Fruit fly (Drosophila melanogaster) whole organism, wandering third instar larva: ENCODE measurements around the gene CG16972.

ENCODE experiments used
- CrebA ChIP-seq: fragments of 200-800 bp; sonication (Bioruptor generic); optimal IDR thresholded peaks from 2 replicates; lab custom pipeline; 2016; ENCODE audit warnings: missing biosample characterization, mild to moderate bottlenecking, missing genetic modification characterization, borderline replicate concordance
- Sp1 ChIP-seq: fragments of 200-800 bp; sonication (Bioruptor generic); optimal IDR thresholded peaks from 3 replicates; lab custom pipeline; 2019; ENCODE audit warnings: missing biosample characterization, mild to moderate bottlenecking, missing genetic modification characterization, moderate library complexity
- foxo ChIP-seq, 2 experiments: fragments of 200-800 bp; sonication (Bioruptor generic); optimal IDR thresholded peaks; 2 replicates in 1 of 2; 3 replicates in 1 of 2; lab custom pipeline; 2016 to 2017; ENCODE audit warnings: missing biosample characterization in 2 of 2, missing genetic modification characterization in 2 of 2
- fru ChIP-seq: fragments of 200-800 bp; sonication (Bioruptor generic); optimal IDR thresholded peaks from 3 replicates; lab custom pipeline; 2016; ENCODE audit warnings: missing biosample characterization, mild to moderate bottlenecking, missing genetic modification characterization
- pan ChIP-seq: fragments of >200 bp; optimal IDR thresholded peaks from 2 replicates; lab custom pipeline; 2017
- sage ChIP-seq: fragments of 200-800 bp; sonication (Bioruptor generic); optimal IDR thresholded peaks from 2 replicates; lab custom pipeline; 2016; ENCODE audit warnings: missing biosample characterization, mild to moderate bottlenecking, missing genetic modification characterization
- tai ChIP-seq: sonication (Bioruptor generic); optimal IDR thresholded peaks from 2 replicates; lab custom pipeline; 2016; ENCODE audit warnings: missing biosample characterization, missing genetic modification characterization

dm6 chr2L:13183150-13183549, 19.9 kb downstream of the CG16972 start, which contains the start of gene Rsph1:
- TF ChIP-seq tai (GFP tag; lab: Kevin White, UChicago) (no peak), Sp1 (no peak), pan (lab: Kevin White, UChicago) (no peak), foxo (GFP tag; optimal IDR thresholded peaks at IDR 0.05; lab: Kevin White, UChicago) (no peak), CrebA (GFP tag; lab: Kevin White, UChicago) (no peak), fru (no peak), sage (GFP tag; lab: Kevin White, UChicago) (no peak)
